Worm (Caenorhabditis elegans) whole organism, early embryonic: ENCODE data around the gene hif-1.

Experiments used
- B0310.2 ChIP-seq: sonication (generic microtip); optimal IDR thresholded peaks from 2 replicates; lab custom pipeline; 2016; ENCODE audit warnings: mild to moderate bottlenecking, missing genetic modification characterization, missing compliant biosample characterization
- F13C5.2 ChIP-seq: sonication (generic microtip); optimal IDR thresholded peaks from 2 replicates; lab custom pipeline; 2017; ENCODE audit warnings: mild to moderate bottlenecking, missing genetic modification characterization, inconsistent platforms, missing compliant biosample characterization
- aly-1 ChIP-seq: sonication (generic microtip); optimal IDR thresholded peaks from 2 replicates; lab custom pipeline; 2016; ENCODE audit warnings: missing genetic modification characterization, missing compliant biosample characterization
- ama-1 ChIP-seq: fragments of 150-350 bp; optimal IDR thresholded peaks from 2 replicates; lab custom pipeline; 2014
- ceh-13 ChIP-seq: fragments of 200-800 bp; sonication (Bioruptor generic); optimal IDR thresholded peaks from 2 replicates; lab custom pipeline; 2018; ENCODE audit warnings: mild to moderate bottlenecking, missing genetic modification characterization, missing compliant biosample characterization
- ceh-36 ChIP-seq: sonication (generic microtip); optimal IDR thresholded peaks from 2 replicates; lab custom pipeline; 2016; ENCODE audit warnings: missing genetic modification characterization, inconsistent platforms, missing compliant biosample characterization
- ets-7 ChIP-seq: sonication (generic microtip); optimal IDR thresholded peaks from 2 replicates; lab custom pipeline; 2016; ENCODE audit warnings: missing genotype, missing genetic modification characterization, missing compliant biosample characterization
- flt-1 ChIP-seq: fragments of 200-800 bp; sonication (Bioruptor generic); IDR thresholded peaks from 2 replicates; pipeline ENCODE4 v1.3.6; 2022; ENCODE audit warnings: missing genetic modification characterization, missing compliant biosample characterization
- hmbx-1 ChIP-seq: sonication (generic microtip); optimal IDR thresholded peaks from 2 replicates; lab custom pipeline; 2016; ENCODE audit warnings: mild to moderate bottlenecking, missing genetic modification characterization, missing compliant biosample characterization
- hmg-4 ChIP-seq: fragments of 200-800 bp; sonication (Bioruptor generic); optimal IDR thresholded peaks from 2 replicates; lab custom pipeline; 2018; ENCODE audit warnings: mild to moderate bottlenecking, missing genetic modification characterization, missing compliant biosample characterization
- hnd-1 ChIP-seq: sonication (generic microtip); optimal IDR thresholded peaks from 2 replicates; lab custom pipeline; 2016; ENCODE audit warnings: missing genetic modification characterization, missing compliant biosample characterization
- pes-1 ChIP-seq: fragments of 200-800 bp; sonication (Bioruptor generic); IDR thresholded peaks from 2 replicates; pipeline ENCODE4 v1.3.6; 2022; ENCODE audit warnings: missing genetic modification reagents, missing genetic modification characterization, missing compliant biosample characterization
- scrt-1 ChIP-seq: fragments of 200-800 bp; sonication (Bioruptor generic); IDR thresholded peaks from 2 replicates; pipeline ENCODE4 v1.3.6; 2022; ENCODE audit warnings: missing genetic modification characterization, missing compliant biosample characterization
- sea-1 ChIP-seq: fragments of 200-800 bp; sonication (Bioruptor generic); conservative IDR thresholded peaks from 2 replicates; pipeline ENCODE4 v1.3.6; 2022; ENCODE audit warnings: missing genetic modification characterization, missing compliant biosample characterization
- tbx-11 ChIP-seq: fragments of 200-800 bp; sonication (Bioruptor generic); IDR thresholded peaks from 2 replicates; pipeline ENCODE4 v1.3.6; 2022; ENCODE audit warnings: missing genetic modification characterization, missing compliant biosample characterization
- tbx-37 ChIP-seq: fragments of 200-800 bp; sonication (Bioruptor generic); conservative IDR thresholded peaks from 2 replicates; pipeline ENCODE4 v1.3.6; 2022; ENCODE audit warnings: missing genetic modification reagents, missing genetic modification characterization, missing compliant biosample characterization
- tra-4 ChIP-seq: sonication (generic microtip); optimal IDR thresholded peaks from 2 replicates; lab custom pipeline; 2017; ENCODE audit warnings: missing genetic modification characterization, missing compliant biosample characterization

The hif-1 gene

ce11 chrV:20802906-20803305 lies 22.7 kb downstream of the hif-1 start, which contains the start of gene Y44A6D.5:
Y44A6D.5 (minus strand) TSS chrV:20803006.
- TF ChIP-seq ets-7 (tag; lab: Kevin White, UChicago), result no peak
- TF ChIP-seq ama-1, result no peak
- no peak for TF ChIP-seq sea-1 (GFP tag; lab: Robert Waterston, UW)
- TF ChIP-seq hmg-4 (GFP tag; lab: Kevin White, UChicago), result no peak
- TF ChIP-seq B0310.2 (tag; lab: Kevin White, UChicago), result no peak
- TF ChIP-seq ceh-36 (tag; lab: Kevin White, UChicago), result no peak
- no peak for TF ChIP-seq F13C5.2 (tag; lab: Kevin White, UChicago)
- no peak for TF ChIP-seq tbx-11 (GFP tag; lab: Robert Waterston, UW)
- no peak for TF ChIP-seq tbx-37 (GFP tag; lab: Robert Waterston, UW)
- TF ChIP-seq hmbx-1, result no peak
- no peak for TF ChIP-seq ceh-13 (GFP tag; lab: Kevin White, UChicago)
- TF ChIP-seq pes-1 (GFP tag; lab: Robert Waterston, UW), result no peak
- TF ChIP-seq scrt-1 (GFP tag; lab: Robert Waterston, UW), result no peak
- TF ChIP-seq tra-4 (tag; lab: Kevin White, UChicago), result no peak
- no peak for TF ChIP-seq aly-1
- no peak for TF ChIP-seq flt-1 (GFP tag; lab: Robert Waterston, UW)
- no peak for TF ChIP-seq hnd-1

ce11 chrV:20807038-20807437 lies 26.8 kb downstream of the hif-1 start, which contains the start of gene Y44A6D.6:
Y44A6D.6 (plus strand) TSS chrV:20807338.
- TF ChIP-seq hmbx-1 (no peak), scrt-1 (GFP tag; lab: Robert Waterston, UW) (no peak), ets-7 (tag; lab: Kevin White, UChicago) (no peak), aly-1 (no peak), hmg-4 (GFP tag; lab: Kevin White, UChicago) (no peak), hnd-1 (no peak), B0310.2 (tag; lab: Kevin White, UChicago) (no peak), ceh-36 (tag; lab: Kevin White, UChicago) (no peak), F13C5.2 (tag; lab: Kevin White, UChicago) (no peak), flt-1 (GFP tag; lab: Robert Waterston, UW) (no peak), tra-4 (tag; lab: Kevin White, UChicago) (no peak), sea-1 (GFP tag; lab: Robert Waterston, UW) (no peak), pes-1 (GFP tag; lab: Robert Waterston, UW) (no peak), tbx-11 (GFP tag; lab: Robert Waterston, UW) (no peak)

ce11 chrV:20813646-20814045 lies 33.4 kb downstream of the hif-1 start:
- TF ChIP-seq tbx-37 (GFP tag; lab: Robert Waterston, UW) (no peak), aly-1 (no peak), tbx-11 (GFP tag; lab: Robert Waterston, UW) (no peak), hmg-4 (GFP tag; lab: Kevin White, UChicago) (no peak), ceh-13 (GFP tag; lab: Kevin White, UChicago) (no peak), ets-7 (tag; lab: Kevin White, UChicago) (no peak), tra-4 (tag; lab: Kevin White, UChicago) (no peak), B0310.2 (tag; lab: Kevin White, UChicago) (no peak), pes-1 (GFP tag; lab: Robert Waterston, UW) (no peak), flt-1 (GFP tag; lab: Robert Waterston, UW) (no peak), ceh-36 (tag; lab: Kevin White, UChicago) (no peak), hmbx-1 (no peak), scrt-1 (GFP tag; lab: Robert Waterston, UW) (no peak), ama-1 (no peak), hnd-1 (no peak), sea-1 (GFP tag; lab: Robert Waterston, UW) (no peak)

ce11 chrV:20814424-20814823 lies 34.2 kb downstream of the hif-1 start, which contains the start of gene Y44A6D.7:
Y44A6D.7 (plus strand) TSS chrV:20814724.
- TF ChIP-seq hnd-1 (no peak), ama-1 (no peak), aly-1 (no peak), ceh-36 (tag; lab: Kevin White, UChicago) (no peak), B0310.2 (tag; lab: Kevin White, UChicago) (no peak), flt-1 (GFP tag; lab: Robert Waterston, UW) (no peak), tra-4 (tag; lab: Kevin White, UChicago) (no peak), tbx-11 (GFP tag; lab: Robert Waterston, UW) (no peak), ceh-13 (GFP tag; lab: Kevin White, UChicago) (no peak), tbx-37 (GFP tag; lab: Robert Waterston, UW) (no peak), sea-1 (GFP tag; lab: Robert Waterston, UW) (no peak), scrt-1 (GFP tag; lab: Robert Waterston, UW) (no peak), F13C5.2 (tag; lab: Kevin White, UChicago) (no peak), ets-7 (tag; lab: Kevin White, UChicago) (no peak), pes-1 (GFP tag; lab: Robert Waterston, UW) (no peak), hmbx-1 (no peak), hmg-4 (GFP tag; lab: Kevin White, UChicago) (no peak)

- TF ChIP-seq scrt-1 (GFP tag; lab: Robert Waterston, UW), result no peak
- no peak for TF ChIP-seq hmbx-1
- no peak for TF ChIP-seq ama-1
- TF ChIP-seq F13C5.2 (tag; lab: Kevin White, UChicago), result no peak
- TF ChIP-seq tbx-11 (GFP tag; lab: Robert Waterston, UW), result no peak
- TF ChIP-seq ceh-13 (GFP tag; lab: Kevin White, UChicago), result no peak
- TF ChIP-seq hmg-4 (GFP tag; lab: Kevin White, UChicago), result no peak
Observed at ce11 chrV:20815842-20816241, 35.6 kb downstream of the hif-1 start, which contains the start of gene sshk-1. sshk-1 (plus strand) TSS chrV:20816142.

ce11 chrV:20820033-20820432 lies 39.8 kb downstream of the hif-1 start, which contains the start of gene T03D8.6:
T03D8.6 (minus strand) TSS chrV:20820330.
- no peak for TF ChIP-seq flt-1 (GFP tag; lab: Robert Waterston, UW)
- no peak for TF ChIP-seq tra-4 (tag; lab: Kevin White, UChicago)
- TF ChIP-seq sea-1 (GFP tag; lab: Robert Waterston, UW), result no peak
- TF ChIP-seq ama-1, result no peak
- no peak for TF ChIP-seq ceh-36 (tag; lab: Kevin White, UChicago)
- TF ChIP-seq tbx-37 (GFP tag; lab: Robert Waterston, UW), result no peak
- TF ChIP-seq F13C5.2 (tag; lab: Kevin White, UChicago), result no peak
- no peak for TF ChIP-seq B0310.2 (tag; lab: Kevin White, UChicago)
- no peak for TF ChIP-seq ets-7 (tag; lab: Kevin White, UChicago)
- TF ChIP-seq aly-1, result no peak
